Worm (Caenorhabditis elegans) whole organism, late embryonic: ENCODE results near the gene mrps-16.

ENCODE experiments used
- C08G9.2 ChIP-seq: sonication (generic microtip); optimal IDR thresholded peaks from 2 replicates; lab custom pipeline; 2016; ENCODE audit warnings: mild to moderate bottlenecking, missing genetic modification characterization, moderate library complexity, missing compliant biosample characterization
- F13H6.1 ChIP-seq: sonication (generic microtip); optimal IDR thresholded peaks from 2 replicates; lab custom pipeline; 2016; ENCODE audit warnings: missing genetic modification characterization, missing compliant biosample characterization
- K09A11.1 ChIP-seq: sonication (generic microtip); optimal IDR thresholded peaks from 2 replicates; lab custom pipeline; 2017; ENCODE audit warnings: antibody characterized with exemption, mild to moderate bottlenecking, missing genetic modification characterization, missing compliant biosample characterization; ENCODE audit not compliant: insufficient read depth
- ceh-19 ChIP-seq: fragments of 200-800 bp; sonication (Bioruptor generic); optimal IDR thresholded peaks from 2 replicates; lab custom pipeline; 2018; ENCODE audit warnings: mild to moderate bottlenecking, missing genetic modification characterization, missing compliant biosample characterization
- ceh-2 ChIP-seq: sonication (generic microtip); optimal IDR thresholded peaks from 2 replicates; lab custom pipeline; 2016; ENCODE audit warnings: missing genotype, missing genetic modification characterization, missing compliant biosample characterization
- ceh-30 ChIP-seq: fragments of 150-350 bp; optimal IDR thresholded peaks from 2 replicates; lab custom pipeline; 2014; ENCODE audit warnings: missing biosample characterization, missing genetic modification characterization
- ceh-31 ChIP-seq: sonication (generic microtip); optimal IDR thresholded peaks from 2 replicates; lab custom pipeline; 2016; ENCODE audit warnings: missing genetic modification characterization, missing compliant biosample characterization
- ceh-6 ChIP-seq: fragments of 200-800 bp; sonication (Bioruptor generic); optimal IDR thresholded peaks from 2 replicates; lab custom pipeline; 2018; ENCODE audit warnings: mild to moderate bottlenecking, missing genetic modification characterization, missing compliant biosample characterization
- elt-2 ChIP-seq: sonication (generic microtip); optimal IDR thresholded peaks from 2 replicates; lab custom pipeline; 2016; ENCODE audit warnings: missing genetic modification reagents, missing genetic modification characterization, missing compliant biosample characterization
- eyg-1 ChIP-seq: sonication (generic microtip); optimal IDR thresholded peaks from 2 replicates; lab custom pipeline; 2016; ENCODE audit warnings: missing genotype, missing genetic modification characterization, missing compliant biosample characterization
- fkh-10 ChIP-seq: fragments of 150-350 bp; optimal IDR thresholded peaks from 2 replicates; lab custom pipeline; 2014; ENCODE audit warnings: missing biosample characterization, missing genetic modification reagents, missing genetic modification characterization
- fkh-6 ChIP-seq: sonication (generic microtip); optimal IDR thresholded peaks from 2 replicates; lab custom pipeline; 2016; ENCODE audit warnings: missing genetic modification characterization, missing compliant biosample characterization
- gmeb-2 ChIP-seq: sonication (generic microtip); optimal IDR thresholded peaks from 2 replicates; lab custom pipeline; 2016; ENCODE audit warnings: missing genetic modification characterization, inconsistent platforms, missing compliant biosample characterization
- hlh-13 ChIP-seq: fragments of 200-800 bp; sonication (Bioruptor generic); optimal IDR thresholded peaks from 2 replicates; lab custom pipeline; 2018; ENCODE audit warnings: mild to moderate bottlenecking, missing genetic modification characterization, missing compliant biosample characterization
- hlh-30 ChIP-seq: sonication (generic microtip); optimal IDR thresholded peaks from 2 replicates; lab custom pipeline; 2017; ENCODE audit warnings: antibody characterized with exemption, missing genetic modification characterization, missing compliant biosample characterization; ENCODE audit not compliant: insufficient read depth
- hlh-6 ChIP-seq: sonication (generic microtip); optimal IDR thresholded peaks from 2 replicates; lab custom pipeline; 2016; ENCODE audit warnings: missing genotype, missing genetic modification characterization, missing compliant biosample characterization
- lim-6 ChIP-seq: sonication (generic microtip); optimal IDR thresholded peaks from 2 replicates; lab custom pipeline; 2016; ENCODE audit warnings: missing genetic modification characterization, missing compliant biosample characterization
- lin-11 ChIP-seq: fragments of 200-800 bp; sonication (Bioruptor generic); optimal IDR thresholded peaks from 2 replicates; lab custom pipeline; 2018; ENCODE audit warnings: mild to moderate bottlenecking, missing genetic modification characterization, missing compliant biosample characterization
- nhr-232 ChIP-seq: sonication (generic microtip); optimal IDR thresholded peaks from 2 replicates; lab custom pipeline; 2016; ENCODE audit warnings: missing genetic modification characterization, missing compliant biosample characterization
- odd-2 ChIP-seq: sonication (generic microtip); optimal IDR thresholded peaks from 2 replicates; lab custom pipeline; 2017; ENCODE audit warnings: antibody characterized with exemption, mild to moderate bottlenecking, missing genetic modification characterization, missing compliant biosample characterization
- pat-9 ChIP-seq: fragments of 200-800 bp; sonication (Bioruptor generic); optimal IDR thresholded peaks from 2 replicates; lab custom pipeline; 2018; ENCODE audit warnings: mild to moderate bottlenecking, missing genetic modification characterization, moderate library complexity, missing compliant biosample characterization
- pax-1 ChIP-seq: fragments of 150-350 bp; optimal IDR thresholded peaks from 2 replicates; lab custom pipeline; 2014; ENCODE audit warnings: missing biosample characterization, missing genetic modification characterization
- pha-2 ChIP-seq: sonication (generic microtip); optimal IDR thresholded peaks from 2 replicates; lab custom pipeline; 2017; ENCODE audit warnings: mild to moderate bottlenecking, missing genetic modification characterization, missing compliant biosample characterization
- pqm-1 ChIP-seq: sonication (generic microtip); optimal IDR thresholded peaks from 2 replicates; lab custom pipeline; 2016; ENCODE audit warnings: missing genetic modification characterization, missing compliant biosample characterization
- pros-1 ChIP-seq: fragments of 150-350 bp; optimal IDR thresholded peaks from 2 replicates; lab custom pipeline; 2014; ENCODE audit warnings: missing biosample characterization, missing genetic modification reagents, missing genetic modification characterization
- ref-2 ChIP-seq: sonication (generic microtip); optimal IDR thresholded peaks from 2 replicates; lab custom pipeline; 2016; ENCODE audit warnings: missing genetic modification characterization, missing compliant biosample characterization
- rnt-1 ChIP-seq: sonication (generic microtip); optimal IDR thresholded peaks from 2 replicates; lab custom pipeline; 2016; ENCODE audit warnings: missing genetic modification characterization, missing compliant biosample characterization
- sox-2 ChIP-seq: fragments of 200-800 bp; sonication (Bioruptor generic); IDR thresholded peaks from 2 replicates; pipeline ENCODE4 v1.3.6; 2022; ENCODE audit warnings: missing genetic modification reagents, missing genetic modification characterization, missing compliant biosample characterization
- sox-4 ChIP-seq: sonication (generic microtip); optimal IDR thresholded peaks from 2 replicates; lab custom pipeline; 2017; ENCODE audit warnings: mild to moderate bottlenecking, missing genetic modification characterization, inconsistent platforms, missing compliant biosample characterization
- syd-9 ChIP-seq: sonication (generic microtip); optimal IDR thresholded peaks from 2 replicates; lab custom pipeline; 2016; ENCODE audit warnings: mild to moderate bottlenecking, missing genetic modification characterization, moderate library complexity, missing compliant biosample characterization
- tbx-7 ChIP-seq: sonication (generic microtip); optimal IDR thresholded peaks from 2 replicates; lab custom pipeline; 2016; ENCODE audit warnings: missing genotype, missing genetic modification characterization, missing compliant biosample characterization
- unc-42 ChIP-seq: sonication (generic microtip); optimal IDR thresholded peaks from 2 replicates; lab custom pipeline; 2016; ENCODE audit warnings: missing genotype, missing genetic modification characterization, missing compliant biosample characterization
- unc-55 ChIP-seq: sonication (generic microtip); optimal IDR thresholded peaks from 2 replicates; lab custom pipeline; 2017; ENCODE audit warnings: missing biosample characterization, missing genetic modification reagents, missing genetic modification characterization
- unc-86 ChIP-seq: sonication (generic microtip); optimal IDR thresholded peaks from 2 replicates; lab custom pipeline; 2016; ENCODE audit warnings: missing genetic modification characterization, missing compliant biosample characterization

Gene mrps-16

DNA sequence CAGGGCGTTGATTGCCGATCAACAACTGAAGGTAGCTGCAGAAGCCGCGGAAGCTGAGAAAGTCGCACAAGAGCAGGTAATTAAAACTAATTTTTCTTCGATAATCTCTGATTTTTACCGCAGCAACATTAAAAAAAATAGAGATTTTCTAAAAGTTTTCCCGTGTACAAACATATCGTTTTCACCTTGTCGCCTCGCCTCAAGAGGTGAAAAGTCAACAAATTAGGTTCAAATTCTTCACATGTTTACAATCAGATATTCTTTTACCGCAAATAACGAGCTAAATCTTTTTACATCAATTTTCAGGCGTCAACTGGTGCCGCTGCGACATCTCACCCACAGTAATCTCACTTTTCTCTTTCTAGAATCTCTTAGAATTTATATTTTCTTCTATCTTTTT is 773 bp downstream of the mrps-16 start, which contains the start of gene ilcr-2:
Gene ilcr-2 (plus strand): TSS at position 301 of the 400 bp plus-strand sequence.
- no peak for TF ChIP-seq lim-6 (tag; lab: Kevin White, UChicago)
- no peak for TF ChIP-seq fkh-10 (GFP tag; lab: Kevin White, UChicago)
- TF ChIP-seq elt-2 (tag; lab: Kevin White, UChicago): no peak
- TF ChIP-seq fkh-6 (tag; lab: Kevin White, UChicago): no peak
- TF ChIP-seq pax-1 (tag; lab: Kevin White, UChicago): no peak

DNA sequence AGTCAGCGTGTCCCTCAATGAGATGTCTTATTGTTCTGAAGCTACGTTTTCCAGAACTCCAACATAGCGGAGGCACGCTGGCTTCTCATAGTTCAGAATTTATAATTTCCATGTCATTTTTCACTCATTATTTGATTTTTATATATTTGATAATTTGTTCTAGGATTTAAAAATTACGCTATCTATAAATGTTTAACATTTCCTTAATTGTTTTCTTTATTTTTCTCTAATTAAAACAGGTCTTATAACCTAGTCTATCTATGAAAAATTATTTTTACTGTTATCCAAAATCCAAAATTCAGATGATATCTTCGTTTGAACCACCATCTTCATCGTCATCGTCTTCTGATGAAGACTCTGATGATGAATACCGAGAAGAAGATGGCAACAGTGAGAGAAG is 4.1 kb downstream of the mrps-16 start, which contains the start of gene F56D1.1:
Gene F56D1.1 (plus strand): TSS at position 301 of the 400 bp plus-strand sequence.
- no peak for TF ChIP-seq ceh-19
- TF ChIP-seq K09A11.1 (tag; lab: Kevin White, UChicago): no peak
- no peak for TF ChIP-seq rnt-1 (tag; lab: Kevin White, UChicago)
- TF ChIP-seq pros-1 (tag; lab: Kevin White, UChicago): no peak
- TF ChIP-seq pqm-1 (tag; lab: Kevin White, UChicago): no peak
- TF ChIP-seq syd-9 (tag; lab: Kevin White, UChicago): no peak
- no peak for TF ChIP-seq fkh-10 (GFP tag; lab: Kevin White, UChicago)
- TF ChIP-seq eyg-1 (tag; lab: Kevin White, UChicago): no peak
- no peak for TF ChIP-seq F13H6.1 (tag; lab: Kevin White, UChicago)
- no peak for TF ChIP-seq pha-2 (tag; lab: Kevin White, UChicago)
- TF ChIP-seq lin-11 (tag; lab: Kevin White, UChicago): no peak
- no peak for TF ChIP-seq hlh-13 (GFP tag; lab: Kevin White, UChicago)
- no peak for TF ChIP-seq tbx-7

DNA sequence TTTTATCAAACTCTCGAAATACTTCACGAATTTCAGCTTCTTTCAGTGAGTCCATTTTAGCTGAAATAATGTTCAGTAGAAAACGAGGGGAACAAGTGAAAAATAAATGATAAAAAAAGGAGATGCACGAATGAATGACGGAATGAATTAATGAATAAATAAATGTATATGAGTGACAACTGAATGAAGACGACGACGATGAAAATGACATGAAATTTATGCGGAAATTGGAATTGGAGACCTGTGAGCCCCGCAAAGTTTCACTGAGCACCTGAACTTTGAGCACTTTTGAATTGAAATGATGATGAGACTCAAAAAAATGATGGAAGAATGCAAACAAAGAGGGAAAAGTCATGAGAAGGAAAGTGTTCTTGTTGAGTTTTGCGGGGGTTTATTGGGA is 7.8 kb downstream of the mrps-16 start, which contains the start of gene cal-8:
Gene cal-8 (minus strand): TSS at position 60 of the 400 bp plus-strand sequence.
- TF ChIP-seq gmeb-2 (tag; lab: Kevin White, UChicago) (no peak), nhr-232 (tag; lab: Kevin White, UChicago) (no peak), eyg-1 (tag; lab: Kevin White, UChicago) (no peak), C08G9.2 (tag; lab: Kevin White, UChicago) (no peak), unc-86 (tag; lab: Kevin White, UChicago) (no peak), ceh-31 (no peak), hlh-30 (tag; lab: Kevin White, UChicago) (no peak), hlh-6 (no peak), lin-11 (tag; lab: Kevin White, UChicago) (no peak), odd-2 (tag; lab: Kevin White, UChicago) (no peak), unc-55 (no peak)
- TF ChIP-seq, all 69 proteins: peak for 0

DNA sequence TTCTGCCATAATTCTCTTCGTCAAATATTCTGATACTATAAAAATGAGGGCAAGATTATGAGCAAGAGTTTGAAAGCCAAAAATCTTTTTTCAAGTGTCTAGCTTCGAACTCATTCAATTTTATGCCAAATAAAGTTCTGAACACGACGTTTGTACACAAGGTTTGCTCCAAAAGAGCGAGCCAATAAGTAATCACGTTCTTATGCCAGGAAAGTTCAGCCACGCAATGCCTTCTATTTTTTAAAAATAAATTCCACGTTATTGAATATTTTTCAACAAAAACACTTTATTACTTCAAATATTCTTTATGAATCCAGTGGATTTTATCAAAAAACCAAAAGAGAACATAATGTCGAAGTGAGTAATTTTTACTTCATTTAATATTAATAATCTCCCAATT is 13.7 kb downstream of the mrps-16 start, which contains the start of gene nep-5:
Gene nep-5 (plus strand): TSS at position 301 of the 400 bp plus-strand sequence.
- TF ChIP-seq sox-2 (GFP tag; lab: Robert Waterston, UW) (no peak), ceh-31 (no peak), unc-42 (tag; lab: Kevin White, UChicago) (no peak), ceh-30 (no peak), pat-9 (tag; lab: Kevin White, UChicago) (no peak), odd-2 (tag; lab: Kevin White, UChicago) (no peak), unc-86 (tag; lab: Kevin White, UChicago) (no peak), ceh-2 (tag; lab: Kevin White, UChicago) (no peak), sox-4 (tag; lab: Kevin White, UChicago) (no peak), ref-2 (tag; lab: Kevin White, UChicago) (no peak), hlh-6 (no peak)

DNA sequence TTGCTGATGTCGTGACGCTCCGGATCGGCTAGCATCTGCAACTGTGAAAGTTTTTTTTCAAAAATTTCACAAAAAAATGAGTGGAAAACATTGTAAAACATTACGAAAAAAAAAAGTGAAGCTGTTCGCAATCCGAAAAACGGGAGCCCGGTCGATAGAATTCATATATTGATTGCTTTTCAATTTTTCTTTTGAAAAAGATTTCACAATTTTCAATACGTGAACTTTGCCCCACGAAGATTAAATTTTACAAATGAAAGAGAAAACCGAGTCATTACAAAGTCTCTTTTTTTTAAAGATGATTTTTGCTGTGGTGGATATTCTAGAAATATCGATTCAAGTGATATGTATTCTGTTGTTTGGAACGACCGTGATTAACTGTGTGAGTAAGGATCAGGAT is 20.2 kb downstream of the mrps-16 start, which contains the start of gene F12A10.6:
Gene F12A10.6 (minus strand): TSS at position 101 of the 400 bp plus-strand sequence.
- no peak for TF ChIP-seq ceh-6 (GFP tag; lab: Kevin White, UChicago)
